Worm (Caenorhabditis elegans): Measurements from ENCODE around the gene set-13.
A peak's percentile ranks its signal among the peaks of the same experiment; 100 is the strongest.

The set-13 gene

ce11 chrII:2843088-2843487 lies 26.3 kb downstream of the set-13 start, which contains the start of gene Y110A2AL.7:
Gene Y110A2AL.7, minus strand, starts transcription at chrII:2843188.
- TF ChIP-seq fkh-3 (tag; optimal IDR thresholded peaks at IDR 0.05) (no peak), madf-3 (GFP tag; IDR thresholded peaks at IDR 0.05) (no peak), lin-40 (tag; optimal IDR thresholded peaks at IDR 0.05) (no peak), repo-1 (tag; optimal IDR thresholded peaks at IDR 0.05) (no peak), ztf-25 (GFP tag; IDR thresholded peaks at IDR 0.05) (no peak), unc-62 (GFP tag; optimal IDR thresholded peaks at IDR 0.05) (no peak), ztf-18 (tag; optimal IDR thresholded peaks at IDR 0.05) (no peak), lsy-27 (tag; optimal IDR thresholded peaks at IDR 0.05; ENCODE audit: borderline replicate concordance, insufficient read depth) (no peak), ztf-3 (GFP tag; optimal IDR thresholded peaks at IDR 0.05) (no peak), cebp-2 (GFP tag; IDR thresholded peaks at IDR 0.05) (no peak), F33H1.4 (GFP tag; IDR thresholded peaks at IDR 0.05) (no peak), zim-3 (tag; optimal IDR thresholded peaks at IDR 0.05) (no peak), D2030.7 (GFP tag; IDR thresholded peaks at IDR 0.05) (no peak), lin-54 (GFP tag; optimal IDR thresholded peaks at IDR 0.05) (no peak), lir-1 (GFP tag; conservative IDR thresholded peaks at IDR 0.05) (no peak), gei-17 (GFP tag; optimal IDR thresholded peaks at IDR 0.05) (no peak), pha-4 (tag; optimal IDR thresholded peaks at IDR 0.05) (no peak), hlh-26 (GFP tag; conservative IDR thresholded peaks at IDR 0.05) (no peak)

ce11 chrII:2845674-2846073 lies 28.9 kb downstream of the set-13 start:
- peak; percentile 59 for TF ChIP-seq zfh-2 (GFP tag; conservative IDR thresholded peaks at IDR 0.05)
- no peak for TF ChIP-seq ZK185.1 (tag; optimal IDR thresholded peaks at IDR 0.05; ENCODE audit: poor library complexity, severe bottlenecking)
- no peak for TF ChIP-seq Y56A3A.18 (GFP tag; IDR thresholded peaks at IDR 0.05)
- TF ChIP-seq pbrm-1 (GFP tag; IDR thresholded peaks at IDR 0.05), result 0 out of 2 replicates have a peak, but pooled peaks have one; percentile 18
- no peak for TF ChIP-seq ceh-58 (GFP tag; IDR thresholded peaks at IDR 0.05)
- TF ChIP-seq bed-1 (GFP tag; IDR thresholded peaks at IDR 0.05), result 0 out of 2 replicates have a peak, but pooled peaks have one; percentile 34
- TF ChIP-seq B0261.1 (tag; optimal IDR thresholded peaks at IDR 0.05), result no peak

ce11 chrII:2846552-2846951 lies 29.8 kb downstream of the set-13 start:
- TF ChIP-seq ceh-40 (GFP tag; IDR thresholded peaks at IDR 0.05) (no peak), lag-1 (GFP tag; IDR thresholded peaks at IDR 0.05) (no peak), F23B12.7 (tag; optimal IDR thresholded peaks at IDR 0.05; ENCODE audit: insufficient read depth) (no peak), lin-35 (GFP tag; optimal IDR thresholded peaks at IDR 0.05) (no peak), hsf-1 (GFP tag; IDR thresholded peaks at IDR 0.05) (no peak), F49E8.2 (tag; optimal IDR thresholded peaks at IDR 0.05; ENCODE audit: insufficient read depth) (no peak), snpc-4 (GFP tag; optimal IDR thresholded peaks at IDR 0.05) (no peak), snpc-4 (tag; optimal IDR thresholded peaks at IDR 0.05) (no peak), ets-4 (GFP tag; optimal IDR thresholded peaks at IDR 0.05) (no peak), ceh-91 (GFP tag; IDR thresholded peaks at IDR 0.05) (no peak), sdz-38 (tag; optimal IDR thresholded peaks at IDR 0.05) (no peak), tbp1 (GFP tag; optimal IDR thresholded peaks at IDR 0.05) (no peak), hmg-20 (GFP tag; IDR thresholded peaks at IDR 0.05) (no peak)
